Worm (Caenorhabditis elegans) whole organism, early embryonic: ENCODE measurements around the gene F14D2.14.

Experiments
- B0310.2 ChIP-seq: sonication (generic microtip); optimal IDR thresholded peaks from 2 replicates; lab custom pipeline; 2016; ENCODE audit warnings: mild to moderate bottlenecking, missing genetic modification characterization, missing compliant biosample characterization
- aly-1 ChIP-seq: sonication (generic microtip); optimal IDR thresholded peaks from 2 replicates; lab custom pipeline; 2016; ENCODE audit warnings: missing genetic modification characterization, missing compliant biosample characterization
- ama-1 ChIP-seq: fragments of 150-350 bp; optimal IDR thresholded peaks from 2 replicates; lab custom pipeline; 2014
- flt-1 ChIP-seq: fragments of 200-800 bp; sonication (Bioruptor generic); IDR thresholded peaks from 2 replicates; pipeline ENCODE4 v1.3.6; 2022; ENCODE audit warnings: missing genetic modification characterization, missing compliant biosample characterization
- hmbx-1 ChIP-seq: sonication (generic microtip); optimal IDR thresholded peaks from 2 replicates; lab custom pipeline; 2016; ENCODE audit warnings: mild to moderate bottlenecking, missing genetic modification characterization, missing compliant biosample characterization
- pes-1 ChIP-seq: fragments of 200-800 bp; sonication (Bioruptor generic); IDR thresholded peaks from 2 replicates; pipeline ENCODE4 v1.3.6; 2022; ENCODE audit warnings: missing genetic modification reagents, missing genetic modification characterization, missing compliant biosample characterization
- scrt-1 ChIP-seq: fragments of 200-800 bp; sonication (Bioruptor generic); IDR thresholded peaks from 2 replicates; pipeline ENCODE4 v1.3.6; 2022; ENCODE audit warnings: missing genetic modification characterization, missing compliant biosample characterization
- tbx-11 ChIP-seq: fragments of 200-800 bp; sonication (Bioruptor generic); IDR thresholded peaks from 2 replicates; pipeline ENCODE4 v1.3.6; 2022; ENCODE audit warnings: missing genetic modification characterization, missing compliant biosample characterization
- tbx-37 ChIP-seq: fragments of 200-800 bp; sonication (Bioruptor generic); conservative IDR thresholded peaks from 2 replicates; pipeline ENCODE4 v1.3.6; 2022; ENCODE audit warnings: missing genetic modification reagents, missing genetic modification characterization, missing compliant biosample characterization
- tra-4 ChIP-seq: sonication (generic microtip); optimal IDR thresholded peaks from 2 replicates; lab custom pipeline; 2017; ENCODE audit warnings: missing genetic modification characterization, missing compliant biosample characterization

DNA sequence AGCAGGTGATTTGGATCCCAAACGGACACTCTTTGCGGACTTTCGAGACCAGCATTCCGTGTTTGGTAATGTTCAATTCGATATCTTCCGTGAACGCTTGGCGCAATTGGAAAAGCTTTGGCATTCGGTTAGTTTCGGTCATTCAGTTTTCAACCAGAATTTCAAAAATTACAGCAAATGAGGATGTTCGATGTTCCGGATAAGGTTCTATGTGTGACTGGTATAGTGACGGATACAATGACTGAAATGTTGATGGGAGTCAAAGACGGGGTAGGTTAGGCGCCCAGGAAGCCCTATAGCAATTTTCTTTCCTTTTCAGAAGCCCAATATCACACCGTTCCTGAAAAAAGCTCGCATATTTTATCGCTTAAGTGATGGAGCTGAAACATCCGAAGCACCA is 35.3 kb upstream of the F14D2.14 start:
- no peak for TF ChIP-seq aly-1
- no peak for TF ChIP-seq pes-1 (GFP tag; lab: Robert Waterston, UW)
- TF ChIP-seq tbx-37 (GFP tag; lab: Robert Waterston, UW) = no peak
- TF ChIP-seq flt-1 (GFP tag; lab: Robert Waterston, UW) = no peak
- TF ChIP-seq ama-1 (lab: Kevin White, UChicago) = no peak
- TF ChIP-seq scrt-1 (GFP tag; lab: Robert Waterston, UW) = no peak
- no peak for TF ChIP-seq hmbx-1 (tag; lab: Kevin White, UChicago)
- no peak for TF ChIP-seq B0310.2 (tag; lab: Kevin White, UChicago)
- TF ChIP-seq tra-4 (tag; lab: Kevin White, UChicago) = no peak
- no peak for TF ChIP-seq tbx-11 (GFP tag; lab: Robert Waterston, UW)
